Worm (Caenorhabditis elegans) whole organism, L1 larva: ENCODE results near the gene Y73B6BL.288.

Experiments
- C16A3.4 ChIP-seq: fragments of 150-350 bp; optimal IDR thresholded peaks from 2 replicates; lab custom pipeline; 2014; ENCODE audit warnings: missing biosample characterization, missing genetic modification characterization
- alr-1 ChIP-seq: fragments of 200-800 bp; sonication (Bioruptor generic); optimal IDR thresholded peaks from 2 replicates; lab custom pipeline; 2018; ENCODE audit warnings: borderline replicate concordance, mild to moderate bottlenecking, missing genetic modification characterization, missing compliant biosample characterization
- aly-2 ChIP-seq: fragments of 150-350 bp; optimal IDR thresholded peaks from 2 replicates; lab custom pipeline; 2014; ENCODE audit warnings: missing biosample characterization, missing genetic modification characterization
- ama-1 ChIP-seq: fragments of 150-350 bp; optimal IDR thresholded peaks from 2 replicates; lab custom pipeline; 2014
- blmp-1 ChIP-seq: fragments of 150-350 bp; optimal IDR thresholded peaks from 2 replicates; lab custom pipeline; 2014; ENCODE audit warnings: missing biosample characterization, missing genetic modification characterization
- ceh-63 ChIP-seq: fragments of 200-800 bp; sonication (Bioruptor generic); optimal IDR thresholded peaks from 2 replicates; lab custom pipeline; 2018; ENCODE audit warnings: mild to moderate bottlenecking, missing genetic modification characterization, missing compliant biosample characterization
- ceh-82 ChIP-seq, 3 experiments: fragments of 150-350 bp in 1 of 3; sonication (generic microtip) in 2 of 3; optimal IDR thresholded peaks; 2 replicates each; lab custom pipeline; 2014 to 2017; ENCODE audit warnings: missing biosample characterization in 3 of 3, missing genetic modification characterization in 3 of 3
- ceh-90 ChIP-seq: sonication (generic microtip); optimal IDR thresholded peaks from 2 replicates; lab custom pipeline; 2016; ENCODE audit warnings: missing genetic modification characterization, missing compliant biosample characterization
- dpl-1 ChIP-seq, 3 experiments: fragments of 150-350 bp in 2 of 3; sonication (generic microtip) in 1 of 3; optimal IDR thresholded peaks; 2 replicates each; lab custom pipeline; 2014 to 2017; ENCODE audit warnings: missing biosample characterization in 3 of 3, missing genetic modification characterization in 3 of 3, missing genetic modification reagents in 3 of 3
- dsc-1 ChIP-seq: sonication (generic microtip); optimal IDR thresholded peaks from 2 replicates; lab custom pipeline; 2016; ENCODE audit warnings: mild to moderate bottlenecking, missing genetic modification characterization, missing compliant biosample characterization
- efl-1 ChIP-seq, 4 experiments: fragments of 150-350 bp; optimal IDR thresholded peaks in 3 of 4; peaks in 1 of 4; 1 replicate in 1 of 4; 2 replicates in 3 of 4; lab custom pipeline; 2014; ENCODE audit warnings: missing biosample characterization in 2 of 4, missing genetic modification characterization in 2 of 4, missing genetic modification reagents in 2 of 4
- fkh-4 ChIP-seq: sonication (generic microtip); optimal IDR thresholded peaks from 2 replicates; lab custom pipeline; 2016; ENCODE audit warnings: missing compliant biosample characterization, missing genetic modification characterization, borderline replicate concordance
- fkh-8 ChIP-seq: sonication (generic microtip); optimal IDR thresholded peaks from 2 replicates; lab custom pipeline; 2016; ENCODE audit warnings: mild to moderate bottlenecking, missing genetic modification characterization, missing compliant biosample characterization
- grh-1 ChIP-seq: fragments of 200-800 bp; sonication (Bioruptor generic); IDR thresholded peaks from 2 replicates; pipeline ENCODE4 v1.3.6; 2022; ENCODE audit warnings: missing genetic modification reagents, missing genetic modification characterization, missing compliant biosample characterization
- hlh-17 ChIP-seq: fragments of 200-800 bp; sonication (Bioruptor generic); optimal IDR thresholded peaks from 2 replicates; lab custom pipeline; 2018; ENCODE audit warnings: missing genetic modification characterization, mild to moderate bottlenecking, missing compliant biosample characterization, moderate library complexity, borderline replicate concordance
- hlh-4 ChIP-seq: sonication (generic microtip); optimal IDR thresholded peaks from 2 replicates; lab custom pipeline; 2016; ENCODE audit warnings: mild to moderate bottlenecking, missing genetic modification characterization, missing compliant biosample characterization
- irx-1 ChIP-seq: sonication (generic microtip); optimal IDR thresholded peaks from 2 replicates; lab custom pipeline; 2016; ENCODE audit warnings: missing genetic modification characterization, missing compliant biosample characterization
- isw-1 ChIP-seq: fragments of 200-800 bp; sonication (Bioruptor generic); IDR thresholded peaks from 2 replicates; pipeline ENCODE4 v1.3.6; 2022; ENCODE audit warnings: missing genetic modification characterization, missing compliant biosample characterization
- lin-13 ChIP-seq: fragments of 150-350 bp; optimal IDR thresholded peaks from 2 replicates; lab custom pipeline; 2014; ENCODE audit warnings: missing biosample characterization, missing genetic modification reagents, missing genetic modification characterization
- lin-35 ChIP-seq, 2 experiments: fragments of 150-350 bp; optimal IDR thresholded peaks; 2 replicates each; lab custom pipeline; 2014; ENCODE audit warnings: missing biosample characterization in 2 of 2, missing genetic modification characterization in 2 of 2, missing genetic modification reagents in 2 of 2
- mdl-1 ChIP-seq, 2 experiments: fragments of 150-350 bp; optimal IDR thresholded peaks; 2 replicates each; lab custom pipeline; 2014 to 2017; ENCODE audit warnings: missing biosample characterization in 2 of 2, missing genetic modification characterization in 2 of 2, inconsistent platforms in 1 of 2
- nhr-47 ChIP-seq: sonication (generic microtip); optimal IDR thresholded peaks from 2 replicates; lab custom pipeline; 2016; ENCODE audit warnings: mild to moderate bottlenecking, missing genetic modification characterization, moderate library complexity, missing compliant biosample characterization
- nhr-71 ChIP-seq: sonication (generic microtip); optimal IDR thresholded peaks from 2 replicates; lab custom pipeline; 2016; ENCODE audit warnings: mild to moderate bottlenecking, missing genetic modification characterization, moderate library complexity, missing compliant biosample characterization
- nhr-77 ChIP-seq: fragments of 150-350 bp; optimal IDR thresholded peaks from 2 replicates; lab custom pipeline; 2014; ENCODE audit warnings: missing biosample characterization, missing genetic modification characterization
- nhr-85 ChIP-seq: sonication (generic microtip); peaks from one replicate; lab custom pipeline; 2016; ENCODE audit warnings: missing genetic modification characterization, inconsistent platforms, missing compliant biosample characterization
- nhr-90 ChIP-seq: sonication (generic microtip); optimal IDR thresholded peaks from 2 replicates; lab custom pipeline; 2016; ENCODE audit warnings: mild to moderate bottlenecking, missing genetic modification characterization, missing compliant biosample characterization; ENCODE audit not compliant: poor library complexity
- pqm-1 ChIP-seq: sonication (generic microtip); optimal IDR thresholded peaks from 3 replicates; lab custom pipeline; 2017; ENCODE audit warnings: missing biosample characterization, missing genetic modification characterization
- skn-1 ChIP-seq: fragments of 150-350 bp; optimal IDR thresholded peaks from 2 replicates; lab custom pipeline; 2014; ENCODE audit warnings: missing biosample characterization, missing genetic modification characterization
- sox-4 ChIP-seq: sonication (generic microtip); optimal IDR thresholded peaks from 2 replicates; lab custom pipeline; 2016; ENCODE audit warnings: missing genetic modification characterization, missing compliant biosample characterization
- swsn-7 ChIP-seq: sonication (generic microtip); optimal IDR thresholded peaks from 2 replicates; lab custom pipeline; 2016; ENCODE audit warnings: missing genetic modification characterization, missing compliant biosample characterization
- tlp-1 ChIP-seq: fragments of 150-350 bp; optimal IDR thresholded peaks from 2 replicates; lab custom pipeline; 2014; ENCODE audit warnings: missing biosample characterization, missing genetic modification characterization
- unc-86 ChIP-seq: sonication (generic microtip); optimal IDR thresholded peaks from 2 replicates; lab custom pipeline; 2016; ENCODE audit warnings: missing genetic modification characterization, missing compliant biosample characterization
- vab-15 ChIP-seq: sonication (generic microtip); optimal IDR thresholded peaks from 2 replicates; lab custom pipeline; 2017; ENCODE audit warnings: missing genotype, mild to moderate bottlenecking, missing genetic modification characterization, missing compliant biosample characterization
- xbp-1 ChIP-seq: sonication (generic microtip); optimal IDR thresholded peaks from 2 replicates; lab custom pipeline; 2016; ENCODE audit warnings: missing genetic modification characterization, missing compliant biosample characterization
- zag-1 ChIP-seq: fragments of 150-350 bp; optimal IDR thresholded peaks from 2 replicates; lab custom pipeline; 2014; ENCODE audit warnings: missing biosample characterization, missing genetic modification characterization
- ztf-11 ChIP-seq, 2 experiments: sonication (generic microtip); optimal IDR thresholded peaks; 2 replicates each; lab custom pipeline; 2016 to 2017; ENCODE audit warnings: missing genetic modification characterization in 2 of 2, missing biosample characterization in 1 of 2, missing compliant biosample characterization in 1 of 2

Gene Y73B6BL.288

ce11 chrIV:6303642-6304041 lies 38.7 kb downstream of the Y73B6BL.288 start, which contains the start of gene srv-25:
Gene srv-25 (minus strand): TSS chrIV:6303742.
- TF ChIP-seq ceh-90 (tag; lab: Kevin White, UChicago): no peak
- TF ChIP-seq vab-15 (tag; lab: Kevin White, UChicago): no peak
- no peak for TF ChIP-seq isw-1 (GFP tag; lab: Robert Waterston, UW)
- TF ChIP-seq efl-1 (optimal IDR thresholded peaks at IDR 0.05; lab: Kevin White, UChicago): no peak
- TF ChIP-seq efl-1 (GFP tag; optimal IDR thresholded peaks at IDR 0.05 in 1 of 2; lab: Kevin White, UChicago): no peak
- TF ChIP-seq blmp-1 (tag; lab: Kevin White, UChicago): no peak
- no peak for TF ChIP-seq zag-1 (tag; lab: Kevin White, UChicago)
- TF ChIP-seq irx-1: no peak
- TF ChIP-seq pqm-1 (tag; lab: Kevin White, UChicago): no peak
- TF ChIP-seq nhr-71 (tag; lab: Kevin White, UChicago): no peak
- TF ChIP-seq aly-2 (tag; lab: Kevin White, UChicago): no peak
- no peak for TF ChIP-seq nhr-90 (tag; lab: Kevin White, UChicago)

DNA sequence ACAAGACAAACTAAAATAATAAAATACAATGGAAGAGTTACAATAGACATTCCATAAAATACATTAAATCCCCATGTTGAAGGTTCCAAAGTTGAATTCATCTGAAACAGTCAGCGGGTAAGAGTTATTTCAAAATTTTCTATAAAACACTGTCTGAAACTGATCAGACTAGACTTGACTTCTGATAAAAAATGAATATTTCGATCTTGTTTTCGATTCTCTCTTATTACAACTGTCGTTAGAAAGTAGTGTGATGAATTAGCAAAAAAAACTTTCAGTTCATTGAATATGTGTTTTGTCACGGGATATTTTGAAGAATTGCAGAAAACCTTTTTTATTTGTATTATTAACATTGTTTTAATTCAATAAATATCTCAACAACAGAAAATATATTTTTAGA lies 40.6 kb downstream of the Y73B6BL.288 start, which contains the start of gene srv-26:
srv-26 (minus strand) TSS at position 101 of the 400 bp plus-strand sequence.
- TF ChIP-seq lin-35 (GFP tag; optimal IDR thresholded peaks at IDR 0.05; lab: Kevin White, UChicago) (no peak), efl-1 (optimal IDR thresholded peaks at IDR 0.05; lab: Kevin White, UChicago) (no peak), efl-1 (GFP tag; optimal IDR thresholded peaks at IDR 0.05 in 1 of 2; lab: Kevin White, UChicago) (peak in 1 of 2 experiments; percentile 48)

ce11 chrIV:6299523-6299922 lies 42.8 kb downstream of the Y73B6BL.288 start:
- TF ChIP-seq skn-1 (tag; lab: Kevin White, UChicago) (no peak), nhr-85 (tag; lab: Kevin White, UChicago) (no peak), lin-13 (no peak), tlp-1 (tag; lab: Kevin White, UChicago) (no peak), efl-1 (optimal IDR thresholded peaks at IDR 0.05; lab: Kevin White, UChicago) (no peak), efl-1 (GFP tag; optimal IDR thresholded peaks at IDR 0.05 in 1 of 2; lab: Kevin White, UChicago) (no peak), ceh-63 (GFP tag; lab: Kevin White, UChicago) (no peak), mdl-1 (tag; optimal IDR thresholded peaks at IDR 0.05; lab: Kevin White, UChicago) (no peak), sox-4 (tag; lab: Kevin White, UChicago) (no peak), ceh-82 (tag; optimal IDR thresholded peaks at IDR 0.05; lab: Kevin White, UChicago) (no peak), alr-1 (tag; lab: Kevin White, UChicago) (no peak), hlh-17 (GFP tag; lab: Kevin White, UChicago) (no peak), dpl-1 (GFP tag; optimal IDR thresholded peaks at IDR 0.05; lab: Kevin White, UChicago) (no peak), dsc-1 (tag; lab: Kevin White, UChicago) (no peak), ama-1 (lab: Kevin White, UChicago) (no peak), grh-1 (GFP tag; lab: Robert Waterston, UW) (no peak), C16A3.4 (tag; lab: Kevin White, UChicago) (no peak), xbp-1 (tag; lab: Kevin White, UChicago) (no peak)
- TF ChIP-seq, all 84 proteins: peak for 0

ce11 chrIV:6298253-6298652 lies 44.1 kb downstream of the Y73B6BL.288 start, which contains the start of gene srv-27:
Gene srv-27 (minus strand): TSS chrIV:6298353.
- TF ChIP-seq fkh-8 (peak; percentile 16), skn-1 (tag; lab: Kevin White, UChicago) (no peak)

ce11 chrIV:6294081-6294480 lies 48.2 kb downstream of the Y73B6BL.288 start, which contains the start of gene hil-2:
Gene hil-2 (plus strand): TSS chrIV:6294240.
- no peak for TF ChIP-seq nhr-77
- TF ChIP-seq ceh-82 (tag; optimal IDR thresholded peaks at IDR 0.05; lab: Kevin White, UChicago): peak in 1 of 3 experiments; percentile 44
- peak; percentile 23 for TF ChIP-seq unc-86 (tag; lab: Kevin White, UChicago)
- no peak for TF ChIP-seq hlh-4 (tag; lab: Kevin White, UChicago)
- no peak for TF ChIP-seq fkh-4 (tag; lab: Kevin White, UChicago)
- TF ChIP-seq nhr-47 (tag; lab: Kevin White, UChicago): peak; percentile 23
- no peak for TF ChIP-seq vab-15 (tag; lab: Kevin White, UChicago)
- peak; percentile 17 for TF ChIP-seq nhr-71 (tag; lab: Kevin White, UChicago)
- 0 out of 2 replicates have a peak, but pooled peaks have one; percentile 31 for TF ChIP-seq grh-1 (GFP tag; lab: Robert Waterston, UW)
- peak; percentile 4 for TF ChIP-seq C16A3.4 (tag; lab: Kevin White, UChicago)
- TF ChIP-seq swsn-7 (tag; lab: Kevin White, UChicago): peak; percentile 40
- peak in 1 of 3 experiments; percentile 13 for TF ChIP-seq dpl-1 (GFP tag; optimal IDR thresholded peaks at IDR 0.05; lab: Kevin White, UChicago)
- TF ChIP-seq ztf-11 (tag; optimal IDR thresholded peaks at IDR 0.05; lab: Kevin White, UChicago): peak in 1 of 2 experiments; percentile 4
- TF ChIP-seq efl-1 (optimal IDR thresholded peaks at IDR 0.05; lab: Kevin White, UChicago): peak in 1 of 2 experiments; percentile 23
- TF ChIP-seq efl-1 (GFP tag; optimal IDR thresholded peaks at IDR 0.05 in 1 of 2; lab: Kevin White, UChicago): no peak
